Fruit fly (Drosophila melanogaster): ENCODE results near the gene CG12099.

The CG12099 gene

DNA sequence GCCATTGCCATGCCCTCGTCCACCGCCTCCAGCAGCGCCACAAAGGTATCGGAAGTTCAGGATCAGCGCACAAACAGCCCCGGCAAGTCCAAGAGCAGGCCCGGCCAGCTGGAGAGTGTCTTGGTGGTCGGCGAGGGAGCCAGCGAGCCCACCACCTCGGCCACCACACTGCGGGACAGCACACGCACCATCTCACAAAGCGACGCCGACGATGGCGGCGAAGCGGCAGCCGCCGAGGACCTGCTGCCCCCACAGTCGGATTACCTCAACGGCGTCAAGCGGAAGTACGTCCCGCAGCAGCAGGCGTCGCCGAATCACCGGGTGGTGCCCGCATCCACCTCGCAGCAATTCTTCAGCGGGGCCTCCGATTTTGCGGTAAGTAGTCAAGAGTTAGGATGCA, 7.4 kb downstream of the CG12099 start (continued):
- TF ChIP-seq Med (GFP tag) (peak; percentile 33), Lhr (GFP tag; optimal IDR thresholded peaks at IDR 0.05) (no peak), slbo (GFP tag; IDR thresholded peaks at IDR 0.05) (0 out of 2 replicates have a peak, but pooled peaks have one; percentile 9)

DNA sequence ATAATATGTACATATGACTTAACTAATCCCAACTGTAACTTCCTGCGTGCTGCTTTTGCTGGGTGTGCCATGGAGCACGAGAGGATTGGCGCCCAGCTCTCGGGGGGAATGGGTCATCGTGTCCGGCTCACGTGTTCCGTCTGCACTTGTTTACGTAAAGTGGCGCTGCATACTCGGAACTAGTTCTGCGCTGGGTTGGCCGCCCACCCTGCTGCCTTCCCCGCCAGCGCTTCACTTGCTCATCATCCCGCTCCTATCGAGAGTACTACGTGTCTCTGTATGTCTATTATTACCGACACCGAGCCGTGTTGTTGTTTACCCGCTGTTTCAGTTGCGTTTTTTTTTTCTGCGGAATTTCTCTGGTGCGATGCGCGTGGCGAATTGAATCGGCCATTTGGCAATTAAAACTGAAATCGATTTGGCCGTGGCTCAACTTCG, 8.6 kb downstream of the CG12099 start:
- TF ChIP-seq CG18262 (tag; optimal IDR thresholded peaks at IDR 0.05): no peak
- no peak for TF ChIP-seq lab (GFP tag; optimal IDR thresholded peaks at IDR 0.05)
- TF ChIP-seq tna (GFP tag; IDR thresholded peaks at IDR 0.05; ENCODE audit: partially characterized antibody): 0 out of 2 replicates have a peak, but pooled peaks have one; percentile 17
- no peak for TF ChIP-seq CG6689 (GFP tag; IDR thresholded peaks at IDR 0.05)
- TF ChIP-seq MESR4 (GFP tag; optimal IDR thresholded peaks at IDR 0.05): no peak
- TF ChIP-seq E2f1 (GFP tag; IDR thresholded peaks at IDR 0.05): no peak
- TF ChIP-seq eve (GFP tag; optimal IDR thresholded peaks at IDR 0.05): no peak
- no peak for TF ChIP-seq unc-4 (GFP tag; IDR thresholded peaks at IDR 0.05; ENCODE audit: partially characterized antibody)
- no peak for TF ChIP-seq mirr (GFP tag; optimal IDR thresholded peaks at IDR 0.05)
- no peak for TF ChIP-seq CG31365 (tag; optimal IDR thresholded peaks at IDR 0.05)
- TF ChIP-seq CG10543 (GFP tag; optimal IDR thresholded peaks at IDR 0.05): no peak
- no peak for TF ChIP-seq Ada2b (GFP tag; IDR thresholded peaks at IDR 0.05)
- no peak for TF ChIP-seq Oaz (GFP tag; IDR thresholded peaks at IDR 0.05)
- TF ChIP-seq CG10979 (tag; optimal IDR thresholded peaks at IDR 0.05): no peak
- TF ChIP-seq dm (GFP tag; optimal IDR thresholded peaks at IDR 0.05): no peak
- TF ChIP-seq CG14860 (GFP tag; IDR thresholded peaks at IDR 0.05; ENCODE audit: partially characterized antibody): 0 out of 3 replicates have a peak, but pooled peaks have one; percentile 38
- no peak for TF ChIP-seq ab (GFP tag; optimal IDR thresholded peaks at IDR 0.05)
- TF ChIP-seq scrt (GFP tag; optimal IDR thresholded peaks at IDR 0.05): no peak
- TF ChIP-seq CTCF (GFP tag; optimal IDR thresholded peaks at IDR 0.05): peak; percentile 21
- TF ChIP-seq Dref (GFP tag; IDR thresholded peaks at IDR 0.05): no peak
- no peak for TF ChIP-seq pb (GFP tag; optimal IDR thresholded peaks at IDR 0.05)
- TF ChIP-seq CG1602 (GFP tag; optimal IDR thresholded peaks at IDR 0.05): no peak
- TF ChIP-seq onecut (GFP tag; IDR thresholded peaks at IDR 0.05): no peak
- TF ChIP-seq bcd (GFP tag; optimal IDR thresholded peaks at IDR 0.05): no peak
- no peak for TF ChIP-seq Rx (GFP tag; IDR thresholded peaks at IDR 0.05)
- peak; percentile 51 for TF ChIP-seq sd (tag; optimal IDR thresholded peaks at IDR 0.05)
- no peak for TF ChIP-seq Abd-B (GFP tag; optimal IDR thresholded peaks at IDR 0.05)
- TF ChIP-seq Atf6 (GFP tag; IDR thresholded peaks at IDR 0.05): no peak
- no peak for TF ChIP-seq ranshi (GFP tag; IDR thresholded peaks at IDR 0.05)
- TF ChIP-seq Ptx1 (GFP tag; IDR thresholded peaks at IDR 0.05): no peak
- no peak for TF ChIP-seq cad (GFP tag; optimal IDR thresholded peaks at IDR 0.05)
- TF ChIP-seq CG11504 (tag; optimal IDR thresholded peaks at IDR 0.05): no peak
- no peak for TF ChIP-seq unpg (GFP tag; optimal IDR thresholded peaks at IDR 0.05)
- TF ChIP-seq sug (tag; optimal IDR thresholded peaks at IDR 0.05): no peak
- no peak for TF ChIP-seq CG6175 (GFP tag; IDR thresholded peaks at IDR 0.05)
- no peak for TF ChIP-seq CG31224 (GFP tag; IDR thresholded peaks at IDR 0.05)
- no peak for TF ChIP-seq emc (GFP tag; optimal IDR thresholded peaks at IDR 0.05)
- no peak for TF ChIP-seq Deaf1 (tag; optimal IDR thresholded peaks at IDR 0.05)
- TF ChIP-seq CG8359 (GFP tag; optimal IDR thresholded peaks at IDR 0.05; ENCODE audit: borderline replicate concordance): no peak
- TF ChIP-seq tin (GFP tag; optimal IDR thresholded peaks at IDR 0.05): no peak
- TF ChIP-seq rib (GFP tag; IDR thresholded peaks at IDR 0.05): no peak
- no peak for TF ChIP-seq Aef1 (GFP tag; IDR thresholded peaks at IDR 0.05)
- no peak for TF ChIP-seq zfh1 (GFP tag; IDR thresholded peaks at IDR 0.05)
- TF ChIP-seq gt (GFP tag; IDR thresholded peaks at IDR 0.05): no peak
- no peak for TF ChIP-seq C15 (GFP tag; IDR thresholded peaks at IDR 0.05)
- no peak for TF ChIP-seq lov (optimal IDR thresholded peaks at IDR 0.05)
- no peak for TF ChIP-seq lov (GFP tag; IDR thresholded peaks at IDR 0.05)
- TF ChIP-seq CG33213 (GFP tag; optimal IDR thresholded peaks at IDR 0.05): no peak
- no peak for TF ChIP-seq schlank (tag; optimal IDR thresholded peaks at IDR 0.05)
